Fruit fly (Drosophila melanogaster) whole organism, embryonic: ENCODE results near the gene gb.

Source experiments
- ATbp ChIP-seq: fragments of 200-800 bp; sonication (Bioruptor generic); optimal IDR thresholded peaks from 2 replicates; lab custom pipeline; 2017; ENCODE audit warnings: missing biosample characterization, mild to moderate bottlenecking, missing genetic modification characterization, missing genetic modification reagents
- Abd-B ChIP-seq: fragments of 200-800 bp; sonication (Bioruptor generic); optimal IDR thresholded peaks from 2 replicates; lab custom pipeline; 2018; ENCODE audit warnings: missing biosample characterization, mild to moderate bottlenecking, missing genetic modification characterization, moderate library complexity
- Atf-2 ChIP-seq: fragments of 200-800 bp; sonication (Bioruptor generic); optimal IDR thresholded peaks from 2 replicates; lab custom pipeline; 2016; ENCODE audit warnings: missing biosample characterization, missing genetic modification characterization
- B-H1 ChIP-seq: fragments of 200-800 bp; sonication (Bioruptor generic); IDR thresholded peaks from 3 replicates; pipeline ENCODE4 v1.3.6; 2022; ENCODE audit warnings: missing biosample characterization, missing genetic modification characterization
- Bteb2 ChIP-seq: fragments of 200-800 bp; sonication (Bioruptor generic); optimal IDR thresholded peaks from 2 replicates; lab custom pipeline; 2016; ENCODE audit warnings: missing biosample characterization, missing genetic modification characterization
- C15 ChIP-seq: fragments of 200-800 bp; sonication (Bioruptor generic); IDR thresholded peaks from 3 replicates; pipeline ENCODE4 v1.3.6; 2022; ENCODE audit warnings: missing biosample characterization, missing genetic modification characterization
- CG10979 ChIP-seq: fragments of 200-800 bp; sonication (Bioruptor generic); optimal IDR thresholded peaks from 2 replicates; lab custom pipeline; 2018; ENCODE audit warnings: missing biosample characterization, mild to moderate bottlenecking, missing genetic modification characterization, moderate library complexity
- CG11398 ChIP-seq: fragments of 200-800 bp; sonication (Bioruptor generic); optimal IDR thresholded peaks from 2 replicates; lab custom pipeline; 2016; ENCODE audit warnings: missing biosample characterization, missing genetic modification characterization
- CG11504 ChIP-seq: fragments of 200-800 bp; sonication (Bioruptor generic); optimal IDR thresholded peaks from 3 replicates; lab custom pipeline; 2019; ENCODE audit warnings: missing biosample characterization, mild to moderate bottlenecking, missing genetic modification characterization, moderate library complexity
- CG12155 ChIP-seq: fragments of 200-800 bp; sonication (Bioruptor generic); optimal IDR thresholded peaks from 3 replicates; lab custom pipeline; 2016; ENCODE audit warnings: missing biosample characterization, missing genetic modification characterization
- CG14014 ChIP-seq: fragments of 200-800 bp; sonication (Bioruptor generic); IDR thresholded peaks from 2 replicates; pipeline ENCODE4 v1.3.6; 2022; ENCODE audit warnings: missing biosample characterization, missing genetic modification characterization
- CG14710 ChIP-seq: fragments of 200-800 bp; sonication (Bioruptor generic); optimal IDR thresholded peaks from 3 replicates; lab custom pipeline; 2019; ENCODE audit warnings: missing biosample characterization, mild to moderate bottlenecking, missing genetic modification characterization, moderate library complexity
- CG15073 ChIP-seq: fragments of 200-800 bp; sonication (Bioruptor generic); optimal IDR thresholded peaks from 2 replicates; lab custom pipeline; 2016; ENCODE audit warnings: missing biosample characterization, missing genetic modification characterization
- CG17359 ChIP-seq: fragments of 200-800 bp; sonication (Bioruptor generic); optimal IDR thresholded peaks from 3 replicates; lab custom pipeline; 2018; ENCODE audit warnings: missing biosample characterization, mild to moderate bottlenecking, missing genetic modification characterization, moderate library complexity
- CG18619 ChIP-seq: fragments of 200-800 bp; sonication (Bioruptor generic); optimal IDR thresholded peaks from 3 replicates; lab custom pipeline; 2017; ENCODE audit warnings: missing biosample characterization, mild to moderate bottlenecking, missing genetic modification characterization
- CG2199 ChIP-seq: fragments of 200-800 bp; sonication (Bioruptor generic); IDR thresholded peaks from 3 replicates; pipeline ENCODE4 v1.3.6; 2022; ENCODE audit warnings: missing biosample characterization, missing genetic modification characterization
- CG2678 ChIP-seq: fragments of 200-800 bp; sonication (Bioruptor generic); optimal IDR thresholded peaks from 3 replicates; lab custom pipeline; 2019; ENCODE audit warnings: missing biosample characterization, mild to moderate bottlenecking, missing genetic modification characterization, moderate library complexity
- CG31441 ChIP-seq: fragments of 200-800 bp; sonication (Bioruptor generic); IDR thresholded peaks from 2 replicates; pipeline ENCODE4 v1.3.6; 2022; ENCODE audit warnings: missing biosample characterization, missing genetic modification characterization
- CG6654 ChIP-seq: fragments of 200-800 bp; sonication (Bioruptor generic); optimal IDR thresholded peaks from 2 replicates; lab custom pipeline; 2017; ENCODE audit warnings: missing biosample characterization, mild to moderate bottlenecking, missing genetic modification characterization
- CG8089 ChIP-seq: fragments of 200-800 bp; sonication (Bioruptor generic); optimal IDR thresholded peaks from 3 replicates; lab custom pipeline; 2016; ENCODE audit warnings: missing biosample characterization, missing genetic modification characterization
- CG8290 ChIP-seq, 3 experiments: fragments of 200-800 bp; sonication (Bioruptor generic); optimal IDR thresholded peaks; 2 replicates each; lab custom pipeline; 2016 to 2019; ENCODE audit warnings: missing biosample characterization in 3 of 3, missing genetic modification characterization in 3 of 3, mild to moderate bottlenecking in 2 of 3, moderate library complexity in 1 of 3
- CG9609 ChIP-seq: fragments of 200-800 bp; sonication (Bioruptor generic); optimal IDR thresholded peaks from 3 replicates; lab custom pipeline; 2016; ENCODE audit warnings: missing biosample characterization, missing genetic modification characterization
- CHES-1-like ChIP-seq: fragments of 200-800 bp; sonication (Bioruptor generic); optimal IDR thresholded peaks from 2 replicates; lab custom pipeline; 2016; ENCODE audit warnings: missing biosample characterization, missing genetic modification characterization
- CTCF ChIP-seq: fragments of 200-800 bp; sonication (Bioruptor generic); optimal IDR thresholded peaks from 2 replicates; lab custom pipeline; 2017; ENCODE audit warnings: missing biosample characterization, mild to moderate bottlenecking, missing genetic modification characterization, moderate library complexity
- D19A ChIP-seq: fragments of 200-800 bp; optimal IDR thresholded peaks from 3 replicates; lab custom pipeline; 2019; ENCODE audit warnings: missing biosample characterization, mild to moderate bottlenecking, missing genetic modification characterization, moderate library complexity
- D19B ChIP-seq: fragments of 200-800 bp; sonication (Bioruptor generic); optimal IDR thresholded peaks from 2 replicates; lab custom pipeline; 2017; ENCODE audit warnings: missing biosample characterization, mild to moderate bottlenecking, missing genetic modification characterization
- Doc3 ChIP-seq: fragments of 200-800 bp; sonication (Bioruptor generic); IDR thresholded peaks from 3 replicates; pipeline ENCODE4 v1.3.6; 2022; ENCODE audit warnings: missing biosample characterization, missing genetic modification characterization; ENCODE audit not compliant: partially characterized antibody
- Hr51 ChIP-seq, 2 experiments: fragments of 200-800 bp; sonication (Bioruptor generic); optimal IDR thresholded peaks; 2 replicates in 1 of 2; 3 replicates in 1 of 2; lab custom pipeline; 2016 to 2018; ENCODE audit warnings: missing biosample characterization in 2 of 2, missing genetic modification characterization in 2 of 2, mild to moderate bottlenecking in 1 of 2, moderate library complexity in 1 of 2
- Jarid2 ChIP-seq: fragments of 200-800 bp; sonication (Bioruptor generic); optimal IDR thresholded peaks from 3 replicates; lab custom pipeline; 2017; ENCODE audit warnings: mild to moderate bottlenecking, missing biosample characterization, missing genetic modification reagents, missing genetic modification characterization
- MTF-1 ChIP-seq: fragments of 200-800 bp; sonication (Bioruptor generic); optimal IDR thresholded peaks from 2 replicates; lab custom pipeline; 2018; ENCODE audit warnings: missing biosample characterization, mild to moderate bottlenecking, missing genetic modification characterization, borderline replicate concordance
- Med ChIP-seq: fragments of 200-800 bp; sonication (Bioruptor generic); peaks from one replicate; lab custom pipeline; 2016; ENCODE audit warnings: missing biosample characterization, missing genetic modification characterization, mild to moderate bottlenecking, inconsistent platforms, moderate library complexity
- Mes4 ChIP-seq: fragments of 200-800 bp; sonication (Bioruptor generic); optimal IDR thresholded peaks from 2 replicates; lab custom pipeline; 2016; ENCODE audit warnings: missing biosample characterization, missing genetic modification characterization
- Sin3A ChIP-seq: fragments of >200 bp; optimal IDR thresholded peaks from 2 replicates; lab custom pipeline; 2018
- Sox100B ChIP-seq: fragments of 200-800 bp; sonication (Bioruptor generic); optimal IDR thresholded peaks from 3 replicates; lab custom pipeline; 2018; ENCODE audit warnings: missing biosample characterization, mild to moderate bottlenecking, missing genetic modification characterization
- ase ChIP-seq: fragments of 200-800 bp; sonication (Bioruptor generic); IDR thresholded peaks from 3 replicates; pipeline ENCODE4 v1.3.6; 2022; ENCODE audit warnings: missing biosample characterization, missing genetic modification characterization
- ci ChIP-seq: fragments of 200-800 bp; sonication (Bioruptor generic); IDR thresholded peaks from 3 replicates; pipeline ENCODE4 v1.3.6; 2022; ENCODE audit warnings: missing biosample characterization, missing genetic modification characterization
- dimm ChIP-seq: fragments of 200-800 bp; sonication (Bioruptor generic); IDR thresholded peaks from 2 replicates; pipeline ENCODE4 v1.3.6; 2022; ENCODE audit warnings: missing biosample characterization, missing genetic modification characterization
- dysf ChIP-seq: fragments of 200-800 bp; sonication (Bioruptor generic); IDR thresholded peaks from 3 replicates; pipeline ENCODE4 v1.3.6; 2022; ENCODE audit warnings: missing biosample characterization, missing genetic modification characterization
- exex ChIP-seq: fragments of 200-800 bp; sonication (Bioruptor generic); optimal IDR thresholded peaks from 4 replicates; lab custom pipeline; 2018; ENCODE audit warnings: missing biosample characterization, mild to moderate bottlenecking, missing genetic modification characterization, moderate library complexity
- fd102C ChIP-seq: fragments of 200-800 bp; sonication (Bioruptor generic); optimal IDR thresholded peaks from 2 replicates; lab custom pipeline; 2018; ENCODE audit warnings: missing biosample characterization, mild to moderate bottlenecking, missing genetic modification characterization, moderate library complexity
- kay ChIP-seq: fragments of 200-800 bp; sonication (Bioruptor generic); optimal IDR thresholded peaks from 2 replicates; lab custom pipeline; 2016; ENCODE audit warnings: missing biosample characterization, missing genetic modification characterization
- mam ChIP-seq: fragments of 200-800 bp; sonication (Bioruptor generic); optimal IDR thresholded peaks from 3 replicates; lab custom pipeline; 2016; ENCODE audit warnings: missing biosample characterization, missing genetic modification characterization
- nerfin-2 ChIP-seq: fragments of 200-800 bp; sonication (Bioruptor generic); IDR thresholded peaks from 2 replicates; pipeline ENCODE4 v1.3.6; 2022; ENCODE audit warnings: missing biosample characterization, missing genetic modification characterization; ENCODE audit not compliant: partially characterized antibody
- org-1 ChIP-seq: fragments of 200-800 bp; sonication (Bioruptor generic); optimal IDR thresholded peaks from 2 replicates; lab custom pipeline; 2017; ENCODE audit warnings: missing biosample characterization, missing genetic modification characterization
- phol ChIP-seq: fragments of 200-800 bp; sonication (Bioruptor generic); optimal IDR thresholded peaks from 3 replicates; lab custom pipeline; 2018; ENCODE audit warnings: missing biosample characterization, mild to moderate bottlenecking, missing genetic modification characterization, moderate library complexity
- sens ChIP-seq: fragments of 200-800 bp; sonication (Bioruptor generic); peaks from one replicate; lab custom pipeline; 2016; ENCODE audit warnings: missing biosample characterization, missing genetic modification characterization
- seq ChIP-seq: fragments of 200-800 bp; sonication (Bioruptor generic); IDR thresholded peaks from 2 replicates; pipeline ENCODE4 v1.3.6; 2022; ENCODE audit warnings: missing biosample characterization, missing genetic modification characterization
- stwl ChIP-seq: fragments of 200-800 bp; sonication (Bioruptor generic); optimal IDR thresholded peaks from 3 replicates; lab custom pipeline; 2018; ENCODE audit warnings: missing biosample characterization, mild to moderate bottlenecking, missing genetic modification characterization, moderate library complexity
- tgo ChIP-seq: fragments of 200-800 bp; sonication (Bioruptor generic); IDR thresholded peaks from 3 replicates; pipeline ENCODE4 v1.3.6; 2022; ENCODE audit warnings: missing biosample characterization, missing genetic modification characterization
- wor ChIP-seq: fragments of 200-800 bp; sonication (Bioruptor generic); IDR thresholded peaks from 2 replicates; pipeline ENCODE4 v1.3.6; 2022; ENCODE audit warnings: missing biosample characterization, missing genetic modification characterization
- z ChIP-seq: fragments of 200-800 bp; sonication (Bioruptor generic); IDR thresholded peaks from 3 replicates; pipeline ENCODE4 v1.3.6; 2022; ENCODE audit warnings: missing biosample characterization, missing genetic modification characterization
- zfh2 ChIP-seq: fragments of 200-800 bp; sonication (Bioruptor generic); optimal IDR thresholded peaks from 2 replicates; lab custom pipeline; 2016; ENCODE audit warnings: missing biosample characterization, missing genetic modification characterization

gb gene

dm6 chr3R:27139963-27140362, 27.9 kb upstream of the gb start (continued):
- TF ChIP-seq C15 (GFP tag; lab: Robert Waterston, UW) (no peak), CG14014 (GFP tag; lab: Robert Waterston, UW) (no peak), CG2678 (no peak), CG9609 (GFP tag; lab: Kevin White, UChicago) (no peak), CG15073 (GFP tag; lab: Kevin White, UChicago) (no peak), tgo (no peak), Sox100B (GFP tag; lab: Kevin White, UChicago) (no peak), stwl (tag; lab: Kevin White, UChicago) (peak; percentile 100), Med (GFP tag; lab: Kevin White, UChicago) (peak; percentile 60), Mes4 (no peak), seq (GFP tag; lab: Robert Waterston, UW) (no peak), B-H1 (GFP tag; lab: Robert Waterston, UW) (no peak), Atf-2 (no peak), D19A (tag; lab: Kevin White, UChicago) (peak; percentile 83), CG17359 (tag; lab: Kevin White, UChicago) (peak; percentile 15), z (GFP tag; lab: Robert Waterston, UW) (no peak), ATbp (GFP tag; lab: Kevin White, UChicago) (peak; percentile 7), CG18619 (GFP tag; lab: Kevin White, UChicago) (no peak), kay (no peak), phol (peak; percentile 24), ase (GFP tag; lab: Robert Waterston, UW) (no peak), CG10979 (peak; percentile 10), ci (GFP tag; lab: Robert Waterston, UW) (no peak), nerfin-2 (no peak), Jarid2 (GFP tag; lab: Kevin White, UChicago) (no peak), Doc3 (GFP tag; lab: Robert Waterston, UW) (no peak), CG11504 (peak; percentile 21), Bteb2 (GFP tag; lab: Kevin White, UChicago) (no peak), CG2199 (GFP tag; lab: Robert Waterston, UW) (no peak), Abd-B (GFP tag; lab: Kevin White, UChicago) (no peak), CHES-1-like (GFP tag; lab: Kevin White, UChicago) (no peak), CG8089 (no peak), CG8290 (GFP tag; optimal IDR thresholded peaks at IDR 0.05; lab: Kevin White, UChicago) (peak; percentile 17), CG8290 (tag; optimal IDR thresholded peaks at IDR 0.05; lab: Kevin White, UChicago) (no peak), org-1 (no peak), dysf (no peak), CG11398 (GFP tag; lab: Kevin White, UChicago) (no peak), CTCF (GFP tag; lab: Kevin White, UChicago) (no peak), CG14710 (tag; lab: Kevin White, UChicago) (peak; percentile 4), CG6654 (GFP tag; lab: Kevin White, UChicago) (no peak), Sin3A (lab: Kevin White, UChicago) (no peak), dimm (GFP tag; lab: Robert Waterston, UW) (no peak), CG31441 (GFP tag; lab: Robert Waterston, UW) (no peak), sens (peak; percentile 91), D19B (GFP tag; lab: Kevin White, UChicago) (no peak), wor (GFP tag; lab: Robert Waterston, UW) (no peak), exex (no peak), zfh2 (GFP tag; lab: Kevin White, UChicago) (no peak), fd102C (no peak), CG12155 (GFP tag; lab: Kevin White, UChicago) (peak; percentile 24), Hr51 (GFP tag; optimal IDR thresholded peaks at IDR 0.05; lab: Kevin White, UChicago) (peak in 1 of 2 experiments; percentile 1), mam (GFP tag; lab: Kevin White, UChicago) (no peak), MTF-1 (no peak)
